Fruit fly (Drosophila melanogaster): Measurements from ENCODE around the gene Fas1.

The Fas1 gene

dm6 chr3R:16624750-16625549 is at the start of gene Fas1:
TSS of gene Fas1 (plus strand) at chr3R:16625238.
- TF ChIP-seq Dif (GFP tag; optimal IDR thresholded peaks at IDR 0.05; ENCODE audit: partially characterized antibody): peak; percentile 6
- TF ChIP-seq GATAd (GFP tag; optimal IDR thresholded peaks at IDR 0.05): no peak
- no peak for TF ChIP-seq pan (optimal IDR thresholded peaks at IDR 0.05)
- TF ChIP-seq Hr83 (GFP tag; optimal IDR thresholded peaks at IDR 0.05; ENCODE audit: poor library complexity, severe bottlenecking): no peak
- TF ChIP-seq dmrt93B (GFP tag; optimal IDR thresholded peaks at IDR 0.05): no peak
- peak; percentile 56 for TF ChIP-seq fru (GFP tag; optimal IDR thresholded peaks at IDR 0.05)
- no peak for TF ChIP-seq Sp1 (GFP tag; optimal IDR thresholded peaks at IDR 0.05)
- no peak for TF ChIP-seq brk (GFP tag; optimal IDR thresholded peaks at IDR 0.05)
- TF ChIP-seq psq (GFP tag; optimal IDR thresholded peaks at IDR 0.05): no peak
- TF ChIP-seq dl (GFP tag; optimal IDR thresholded peaks at IDR 0.05; ENCODE audit: insufficient read depth in 1 of 2, partially characterized antibody in 2 of 2): no peak
- TF ChIP-seq Myc (optimal IDR thresholded peaks at IDR 0.05): peak; percentile 47
- TF ChIP-seq Vsx2 (GFP tag; optimal IDR thresholded peaks at IDR 0.05; ENCODE audit: partially characterized antibody): peak; percentile 28
- TF ChIP-seq dsf (GFP tag; optimal IDR thresholded peaks at IDR 0.05; ENCODE audit: borderline replicate concordance): no peak
- TF ChIP-seq HLH106 (tag; optimal IDR thresholded peaks at IDR 0.05): no peak
- no peak for TF ChIP-seq jim (GFP tag; optimal IDR thresholded peaks at IDR 0.05)
- TF ChIP-seq rgr (GFP tag; optimal IDR thresholded peaks at IDR 0.05): no peak
- no peak for TF ChIP-seq h (GFP tag; optimal IDR thresholded peaks at IDR 0.05)
- TF ChIP-seq Jra (GFP tag; optimal IDR thresholded peaks at IDR 0.05): no peak
- TF ChIP-seq lola (GFP tag; optimal IDR thresholded peaks at IDR 0.05): no peak
- TF ChIP-seq Rel (GFP tag; optimal IDR thresholded peaks at IDR 0.05): no peak
- no peak for TF ChIP-seq Rel (tag; optimal IDR thresholded peaks at IDR 0.05)
- TF ChIP-seq CG32264 (GFP tag; optimal IDR thresholded peaks at IDR 0.05): no peak
- TF ChIP-seq Hnf4 (GFP tag; optimal IDR thresholded peaks at IDR 0.05): no peak
- TF ChIP-seq sv (GFP tag; optimal IDR thresholded peaks at IDR 0.05): peak; percentile 26
- peak; percentile 21 for TF ChIP-seq woc (GFP tag; optimal IDR thresholded peaks at IDR 0.05)
- peak; percentile 4 for TF ChIP-seq sage (GFP tag; optimal IDR thresholded peaks at IDR 0.05)
- TF ChIP-seq tai (GFP tag; optimal IDR thresholded peaks at IDR 0.05): no peak
- no peak for TF ChIP-seq CG9705 (GFP tag; optimal IDR thresholded peaks at IDR 0.05)
- no peak for TF ChIP-seq Abd-B (GFP tag; optimal IDR thresholded peaks at IDR 0.05)
- no peak for TF ChIP-seq Dfd (GFP tag; optimal IDR thresholded peaks at IDR 0.05)
- TF ChIP-seq br (GFP tag; optimal IDR thresholded peaks at IDR 0.05): no peak
- TF ChIP-seq Mio (GFP tag; optimal IDR thresholded peaks at IDR 0.05): no peak
- TF ChIP-seq usp (GFP tag; optimal IDR thresholded peaks at IDR 0.05): no peak
- no peak for TF ChIP-seq OdsH (GFP tag; optimal IDR thresholded peaks at IDR 0.05)
- no peak for TF ChIP-seq N (GFP tag; optimal IDR thresholded peaks at IDR 0.05)
- no peak for TF ChIP-seq CrebA (GFP tag; optimal IDR thresholded peaks at IDR 0.05; ENCODE audit: borderline replicate concordance)
- no peak for TF ChIP-seq ey (GFP tag; optimal IDR thresholded peaks at IDR 0.05)
- TF ChIP-seq foxo (GFP tag; optimal IDR thresholded peaks at IDR 0.05): no peak
- no peak for TF ChIP-seq Hr78 (GFP tag; optimal IDR thresholded peaks at IDR 0.05)

dm6 chr3R:16583605-16584004 is 41.4 kb upstream of the Fas1 start, which contains the start of gene Scp2:
TSS of gene Scp2 (minus strand) at chr3R:16583663.
- TF ChIP-seq Dfd (GFP tag; optimal IDR thresholded peaks at IDR 0.05) (peak; percentile 60), brk (GFP tag; optimal IDR thresholded peaks at IDR 0.05) (no peak), Rel (GFP tag; optimal IDR thresholded peaks at IDR 0.05) (no peak), Rel (tag; optimal IDR thresholded peaks at IDR 0.05) (no peak), Dif (GFP tag; optimal IDR thresholded peaks at IDR 0.05; ENCODE audit: partially characterized antibody) (no peak), Sp1 (GFP tag; optimal IDR thresholded peaks at IDR 0.05) (no peak)
